Worm (Caenorhabditis elegans) whole organism, L3 larva: ENCODE measurements around the gene nlp-58.
A peak's percentile ranks its signal among the peaks of the same experiment; 100 is the strongest.

Experiments used
- egl-27 ChIP-seq: sonication (generic microtip); optimal IDR thresholded peaks from 4 replicates; lab custom pipeline; 2017; ENCODE audit warnings: missing biosample characterization, missing genetic modification reagents, missing genetic modification characterization
- elt-1 ChIP-seq: fragments of 150-350 bp; optimal IDR thresholded peaks from 2 replicates; lab custom pipeline; 2014; ENCODE audit warnings: missing biosample characterization, missing genetic modification characterization
- mdl-1 ChIP-seq: fragments of 150-350 bp; optimal IDR thresholded peaks from 2 replicates; lab custom pipeline; 2014; ENCODE audit warnings: missing biosample characterization, missing genetic modification characterization
- nfya-1 ChIP-seq: sonication (generic microtip); optimal IDR thresholded peaks from 2 replicates; lab custom pipeline; 2017; ENCODE audit warnings: missing genetic modification characterization, mild to moderate bottlenecking, missing compliant biosample characterization, antibody characterized with exemption, moderate library complexity; ENCODE audit not compliant: insufficient read depth
- tbx-2 ChIP-seq: sonication (generic microtip); optimal IDR thresholded peaks from 2 replicates; lab custom pipeline; 2016; ENCODE audit warnings: mild to moderate bottlenecking, missing genetic modification characterization, missing compliant biosample characterization
- unc-39 ChIP-seq: sonication (generic microtip); optimal IDR thresholded peaks from 4 replicates; lab custom pipeline; 2017; ENCODE audit warnings: missing biosample characterization, missing genetic modification characterization
- unc-62 ChIP-seq: fragments of 150-350 bp; sonication (generic microtip); optimal IDR thresholded peaks from 4 replicates; lab custom pipeline; 2014; ENCODE audit warnings: missing biosample characterization, missing genetic modification reagents, missing genetic modification characterization
- zag-1 ChIP-seq: fragments of 150-350 bp; optimal IDR thresholded peaks from 2 replicates; lab custom pipeline; 2014; ENCODE audit warnings: missing biosample characterization, missing genetic modification characterization
- ztf-4 ChIP-seq: fragments of 150-350 bp; optimal IDR thresholded peaks from 2 replicates; lab custom pipeline; 2014; ENCODE audit warnings: missing biosample characterization, missing genetic modification characterization

- no peak for TF ChIP-seq unc-62 (GFP tag; lab: Kevin White, UChicago)
- no peak for TF ChIP-seq mdl-1
- peak; percentile 5 for TF ChIP-seq nfya-1
- no peak for TF ChIP-seq elt-1 (tag; lab: Kevin White, UChicago)
- no peak for TF ChIP-seq unc-39
- TF ChIP-seq ztf-4 (tag; lab: Kevin White, UChicago): no peak
- no peak for TF ChIP-seq zag-1 (tag; lab: Kevin White, UChicago)
- no peak for TF ChIP-seq tbx-2 (tag; lab: Kevin White, UChicago)
- TF ChIP-seq egl-27 (tag; lab: Kevin White, UChicago): no peak
Measured at ce11 chrV:9964152-9964785, 15.5 kb upstream of the nlp-58 start.
